In the genomic region with DNA sequence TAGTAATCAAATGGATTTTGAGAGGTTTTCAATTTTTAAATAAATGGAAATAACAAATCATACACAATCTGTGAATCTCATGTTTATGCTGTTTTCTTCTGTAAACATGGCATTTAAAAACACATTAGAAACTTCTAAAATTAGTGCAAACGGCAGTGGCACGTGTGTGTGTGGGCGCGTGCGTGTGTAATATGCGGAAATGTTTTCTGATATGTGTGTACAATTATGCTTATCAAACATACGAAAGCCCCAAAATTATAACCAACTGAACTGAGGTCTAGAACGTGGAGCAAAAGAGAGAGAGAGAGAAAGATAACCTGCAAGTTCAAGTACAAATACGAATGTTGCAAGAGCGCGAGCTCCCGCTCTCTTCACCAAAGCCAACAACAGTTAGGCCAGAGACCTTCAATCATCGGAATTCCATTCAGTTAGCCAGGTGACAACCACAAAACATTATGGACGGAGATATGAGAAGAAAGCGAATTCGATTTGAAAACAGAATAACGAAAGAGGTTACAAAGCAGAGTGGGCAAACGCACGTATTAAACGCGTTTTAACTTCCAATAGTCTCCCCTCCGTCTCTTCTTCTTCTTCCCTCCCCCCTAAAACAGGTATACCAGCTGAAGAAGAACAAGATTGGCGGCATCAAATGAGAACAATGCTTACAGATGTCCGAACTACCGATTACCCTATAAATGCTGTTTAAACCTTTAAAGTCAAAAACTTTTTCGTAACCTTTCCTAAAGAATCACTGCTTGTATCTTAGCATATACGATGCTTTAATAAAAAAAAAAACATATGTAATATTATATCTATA, we compare ENCODE assay signal across 5 fruit fly cellular contexts.
A peak's percentile ranks its signal among the peaks of the same experiment; 100 is the strongest.
TF ChIP-seq lines count a peak whose summit lies in the region.

No protein-coding gene starts in this region.

TF ChIP-seq in whole organism, adult, 20 proteins besides CTCF, POLR2A, EP300 and RAD21 (continued from another document):
- TF ChIP-seq CG12768 (GFP tag; optimal IDR thresholded peaks at IDR 0.05; lab: Kevin White, UChicago) (peak; percentile 68), CG1620 (GFP tag; optimal IDR thresholded peaks at IDR 0.05; lab: Kevin White, UChicago) (no peak), tj (GFP tag; optimal IDR thresholded peaks at IDR 0.05; lab: Kevin White, UChicago) (no peak), bab1 (GFP tag; optimal IDR thresholded peaks at IDR 0.05; lab: Kevin White, UChicago) (peak; percentile 91)

TF ChIP-seq in whole organism, embryonic, 481 proteins besides CTCF, POLR2A, EP300 and RAD21 (continued from another document and continues in another):
- TF ChIP-seq az2 (GFP tag; optimal IDR thresholded peaks at IDR 0.05; lab: Kevin White, UChicago) (peak; percentile 94), zfh2 (GFP tag; optimal IDR thresholded peaks at IDR 0.05; lab: Kevin White, UChicago) (peak; percentile 89), lilli (GFP tag; optimal IDR thresholded peaks at IDR 0.05; lab: Kevin White, UChicago) (peak; percentile 96), CG10654 (GFP tag; optimal IDR thresholded peaks at IDR 0.05; lab: Kevin White, UChicago) (peak; percentile 95), CG17359 (tag; optimal IDR thresholded peaks at IDR 0.05; lab: Kevin White, UChicago) (peak; percentile 98), da (GFP tag; optimal IDR thresholded peaks at IDR 0.05; lab: Kevin White, UChicago) (no peak), bsh (GFP tag; optimal IDR thresholded peaks at IDR 0.05; lab: Kevin White, UChicago) (peak; percentile 84 to 98), CG14667 (GFP tag; IDR thresholded peaks at IDR 0.05; lab: Robert Waterston, UW) (peak; percentile 95), gcm (GFP tag; optimal IDR thresholded peaks at IDR 0.05; lab: Kevin White, UChicago) (peak; percentile 92), dm (GFP tag; optimal IDR thresholded peaks at IDR 0.05; lab: Kevin White, UChicago) (peak; percentile 68), CG4360 (GFP tag; IDR thresholded peaks at IDR 0.05; lab: Robert Waterston, UW) (peak; percentile 78), Awh (GFP tag; IDR thresholded peaks at IDR 0.05; lab: Robert Waterston, UW) (peak; percentile 95), Sry-β (GFP tag; optimal IDR thresholded peaks at IDR 0.05; lab: Kevin White, UChicago) (peak; percentile 62), CG7745 (tag; optimal IDR thresholded peaks at IDR 0.05; lab: Kevin White, UChicago) (peak; percentile 6), lmd (GFP tag; IDR thresholded peaks at IDR 0.05; lab: Robert Waterston, UW) (peak; percentile 97), CG2129 (GFP tag; IDR thresholded peaks at IDR 0.05; lab: Robert Waterston, UW; ENCODE audit: partially characterized antibody) (no peak), usp (GFP tag; optimal IDR thresholded peaks at IDR 0.05; lab: Kevin White, UChicago) (no peak), Tbp (GFP tag; optimal IDR thresholded peaks at IDR 0.05; lab: Kevin White, UChicago) (no peak), CoRest (tag; optimal IDR thresholded peaks at IDR 0.05; lab: Kevin White, UChicago) (peak; percentile 98), dan (GFP tag; IDR thresholded peaks at IDR 0.05; lab: Robert Waterston, UW) (peak; percentile 68; the same call in 1 of the 2 replicates), PHDP (tag; optimal IDR thresholded peaks at IDR 0.05; lab: Kevin White, UChicago) (peak; percentile 97), Hr3 (GFP tag; optimal IDR thresholded peaks at IDR 0.05; lab: Kevin White, UChicago) (peak; percentile 95), CG11085 (GFP tag; IDR thresholded peaks at IDR 0.05; lab: Robert Waterston, UW) (peak; percentile 94), CG11560 (tag; IDR thresholded peaks at IDR 0.05; lab: Robert Waterston, UW) (peak; percentile 89), sna (GFP tag; IDR thresholded peaks at IDR 0.05; lab: Robert Waterston, UW; ENCODE audit: partially characterized antibody) (no peak), psq (GFP tag; optimal IDR thresholded peaks at IDR 0.05; lab: Kevin White, UChicago) (peak; percentile 93), ro (GFP tag; IDR thresholded peaks at IDR 0.05; lab: Robert Waterston, UW) (peak; percentile 91), fd3F (GFP tag; optimal IDR thresholded peaks at IDR 0.05; lab: Kevin White, UChicago) (peak; percentile 97), repo (GFP tag; optimal IDR thresholded peaks at IDR 0.05; lab: Kevin White, UChicago) (peak; percentile 83)

TF ChIP-seq in whole organism, prepupa, 60 proteins besides CTCF, POLR2A, EP300 and RAD21 (continued from another document and continues in another):
- TF ChIP-seq Hr4 (GFP tag; optimal IDR thresholded peaks at IDR 0.05; lab: Kevin White, UChicago) (peak; percentile 84), CG11294 (GFP tag; IDR thresholded peaks at IDR 0.05; lab: Robert Waterston, UW) (peak; percentile 82), CG6792 (GFP tag; optimal IDR thresholded peaks at IDR 0.05; lab: Kevin White, UChicago) (peak; percentile 91), Ets96B (tag; optimal IDR thresholded peaks at IDR 0.05; lab: Kevin White, UChicago) (peak; percentile 87), fkh (GFP tag; optimal IDR thresholded peaks at IDR 0.05; lab: Kevin White, UChicago) (peak; percentile 56), CG8319 (GFP tag; optimal IDR thresholded peaks at IDR 0.05; lab: Kevin White, UChicago) (peak; percentile 69), CG8632 (GFP tag; optimal IDR thresholded peaks at IDR 0.05; lab: Kevin White, UChicago) (peak; percentile 89), CG7368 (GFP tag; optimal IDR thresholded peaks at IDR 0.05; lab: Kevin White, UChicago) (peak; percentile 85), CG11902 (GFP tag; optimal IDR thresholded peaks at IDR 0.05; lab: Kevin White, UChicago) (peak; percentile 85), CG16779 (tag; optimal IDR thresholded peaks at IDR 0.05; lab: Kevin White, UChicago) (peak; percentile 67), Met (GFP tag; optimal IDR thresholded peaks at IDR 0.05; lab: Kevin White, UChicago) (peak; percentile 95), CG10631 (GFP tag; optimal IDR thresholded peaks at IDR 0.05; lab: Kevin White, UChicago) (peak; percentile 94), cyc (GFP tag; optimal IDR thresholded peaks at IDR 0.05; lab: Kevin White, UChicago) (peak; percentile 95), Sox15 (GFP tag; optimal IDR thresholded peaks at IDR 0.05; lab: Kevin White, UChicago) (peak; percentile 85), Hr38 (GFP tag; optimal IDR thresholded peaks at IDR 0.05; lab: Kevin White, UChicago) (no peak), salr (GFP tag; optimal IDR thresholded peaks at IDR 0.05; lab: Kevin White, UChicago) (peak; percentile 65 to 87), achi (GFP tag; optimal IDR thresholded peaks at IDR 0.05; lab: Kevin White, UChicago) (peak; percentile 93), lz (GFP tag; optimal IDR thresholded peaks at IDR 0.05; lab: Kevin White, UChicago) (peak; percentile 96), fd59A (GFP tag; optimal IDR thresholded peaks at IDR 0.05; lab: Kevin White, UChicago) (peak; percentile 81), CG3919 (GFP tag; optimal IDR thresholded peaks at IDR 0.05; lab: Kevin White, UChicago) (peak; percentile 95), pdm3 (GFP tag; optimal IDR thresholded peaks at IDR 0.05; lab: Kevin White, UChicago) (peak; percentile 90), svp (GFP tag; lab: Kevin White, UChicago) (peak; percentile 97), CG4318 (GFP tag; optimal IDR thresholded peaks at IDR 0.05; lab: Kevin White, UChicago) (peak; percentile 81), Smox (GFP tag; optimal IDR thresholded peaks at IDR 0.05; lab: Kevin White, UChicago) (peak; percentile 95), vri (GFP tag; optimal IDR thresholded peaks at IDR 0.05; lab: Kevin White, UChicago) (peak; percentile 90), dac (GFP tag; optimal IDR thresholded peaks at IDR 0.05; lab: Kevin White, UChicago) (peak; percentile 74), Sox14 (GFP tag; optimal IDR thresholded peaks at IDR 0.05; lab: Kevin White, UChicago) (peak; percentile 92), topi (GFP tag; optimal IDR thresholded peaks at IDR 0.05; lab: Kevin White, UChicago) (peak; percentile 95), acj6 (GFP tag; optimal IDR thresholded peaks at IDR 0.05; lab: Kevin White, UChicago) (peak; percentile 93), CG1621 (tag; optimal IDR thresholded peaks at IDR 0.05; lab: Kevin White, UChicago) (peak; percentile 79)

TF ChIP-seq in whole organism, pupa, 21 proteins besides CTCF, POLR2A, EP300 and RAD21 (continued from another document):
- TF ChIP-seq CG14655 (GFP tag; optimal IDR thresholded peaks at IDR 0.05; lab: Kevin White, UChicago) = peak; percentile 96
- peak; percentile 87 for TF ChIP-seq CG15710 (tag; optimal IDR thresholded peaks at IDR 0.05; lab: Kevin White, UChicago)
- peak; percentile 90 for TF ChIP-seq CG17806 (tag; optimal IDR thresholded peaks at IDR 0.05; lab: Kevin White, UChicago)
TF ChIP-seq in whole organism, pupa: peak in this region for 20.

TF ChIP-seq in whole organism, wandering third instar larva, 38 proteins besides CTCF, POLR2A, EP300 and RAD21 (continued from another document):
- no peak for TF ChIP-seq Hr78 (GFP tag; optimal IDR thresholded peaks at IDR 0.05; lab: Kevin White, UChicago)
- TF ChIP-seq jim (GFP tag; optimal IDR thresholded peaks at IDR 0.05; lab: Kevin White, UChicago) = no peak
- peak; percentile 98 for TF ChIP-seq OdsH (GFP tag; optimal IDR thresholded peaks at IDR 0.05; lab: Kevin White, UChicago)
- peak; percentile 92 for TF ChIP-seq dmrt93B (GFP tag; optimal IDR thresholded peaks at IDR 0.05; lab: Kevin White, UChicago)
- TF ChIP-seq Vsx2 (GFP tag; optimal IDR thresholded peaks at IDR 0.05; lab: Kevin White, UChicago; ENCODE audit: partially characterized antibody) = peak; percentile 72
- peak; percentile 94 for TF ChIP-seq brk (GFP tag; optimal IDR thresholded peaks at IDR 0.05; lab: Kevin White, UChicago)
- no peak for TF ChIP-seq Myc (optimal IDR thresholded peaks at IDR 0.05; lab: Kevin White, UChicago)
- TF ChIP-seq HLH106 (tag; optimal IDR thresholded peaks at IDR 0.05; lab: Kevin White, UChicago) = peak; percentile 98
- peak; percentile 91 for TF ChIP-seq Rel (GFP tag; optimal IDR thresholded peaks at IDR 0.05; lab: Kevin White, UChicago)
- TF ChIP-seq Rel (tag; optimal IDR thresholded peaks at IDR 0.05; lab: Kevin White, UChicago) = peak; percentile 75
- no peak for TF ChIP-seq lola (GFP tag; optimal IDR thresholded peaks at IDR 0.05; lab: Kevin White, UChicago)
- TF ChIP-seq br (GFP tag; optimal IDR thresholded peaks at IDR 0.05; lab: Kevin White, UChicago) = peak; percentile 92
- TF ChIP-seq Mio (GFP tag; optimal IDR thresholded peaks at IDR 0.05; lab: Kevin White, UChicago) = peak; percentile 61
- peak; percentile 98 for TF ChIP-seq rgr (GFP tag; optimal IDR thresholded peaks at IDR 0.05; lab: Kevin White, UChicago)
- TF ChIP-seq fru (GFP tag; optimal IDR thresholded peaks at IDR 0.05; lab: Kevin White, UChicago) = peak; percentile 95
- TF ChIP-seq h (GFP tag; optimal IDR thresholded peaks at IDR 0.05; lab: Kevin White, UChicago) = peak; percentile 97
- TF ChIP-seq Sp1 (GFP tag; optimal IDR thresholded peaks at IDR 0.05; lab: Kevin White, UChicago) = peak; percentile 98
- peak; percentile 89 for TF ChIP-seq CG9705 (GFP tag; optimal IDR thresholded peaks at IDR 0.05; lab: Kevin White, UChicago)
- TF ChIP-seq Hr83 (GFP tag; optimal IDR thresholded peaks at IDR 0.05; lab: Kevin White, UChicago; ENCODE audit: poor library complexity, severe bottlenecking) = no peak
- peak; percentile 76 for TF ChIP-seq GATAd (GFP tag; optimal IDR thresholded peaks at IDR 0.05; lab: Kevin White, UChicago)
TF ChIP-seq in whole organism, wandering third instar larva: peak in this region for 25.
